Worm (Caenorhabditis elegans): ENCODE results near the gene F49F1.15.

DNA sequence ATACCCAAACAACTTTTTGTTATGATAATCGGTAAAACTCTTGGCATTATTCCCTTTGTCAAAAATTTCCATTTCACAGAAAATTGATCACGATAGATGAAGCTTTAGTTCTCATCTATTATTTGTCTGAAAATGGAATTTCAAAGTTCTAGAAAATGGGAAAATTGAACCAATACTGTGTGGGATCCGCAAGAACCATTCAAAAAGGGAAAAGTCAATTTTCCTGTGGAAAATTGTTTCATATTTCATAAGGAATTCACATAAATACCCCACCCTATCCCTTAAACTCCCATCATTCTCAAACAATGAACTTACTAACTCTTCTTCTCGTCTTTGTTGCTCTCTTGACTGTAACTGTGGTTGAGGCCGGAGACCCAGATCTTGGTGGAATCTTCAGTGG lies 33.6 kb downstream of the F49F1.15 start, which contains the start of the genes C35B1.9 and C35B1.3:
- TF ChIP-seq mdl-1 (tag; optimal IDR thresholded peaks at IDR 0.05), result no peak
- TF ChIP-seq nhr-11 (tag; optimal IDR thresholded peaks at IDR 0.05), result no peak
